Fruit fly (Drosophila melanogaster) whole organism, embryonic: ENCODE measurements around the gene CG43072.

ENCODE experiments used
- Awh ChIP-seq: fragments of 200-800 bp; sonication (Bioruptor generic); IDR thresholded peaks from 2 replicates; pipeline ENCODE4, ENCODE4 v1.3.6; 2022; ENCODE audit warnings: missing biosample characterization, missing genetic modification characterization
- CG10321 ChIP-seq: fragments of 200-800 bp; sonication (Bioruptor generic); IDR thresholded peaks from 2 replicates; pipeline ENCODE4 v1.3.6; 2022; ENCODE audit warnings: missing biosample characterization, missing genetic modification characterization
- CG10543 ChIP-seq: fragments of 200-800 bp; sonication (Bioruptor generic); optimal IDR thresholded peaks from 3 replicates; lab custom pipeline; 2017; ENCODE audit warnings: missing biosample characterization, mild to moderate bottlenecking, missing genetic modification characterization, moderate library complexity
- CG10565 ChIP-seq: fragments of 200-800 bp; sonication (Bioruptor generic); optimal IDR thresholded peaks from 3 replicates; lab custom pipeline; 2016; ENCODE audit warnings: missing biosample characterization, mild to moderate bottlenecking, missing genetic modification characterization
- CG10959 ChIP-seq: fragments of 200-800 bp; sonication (Bioruptor generic); IDR thresholded peaks from 2 replicates; pipeline ENCODE4 v1.3.6; 2022; ENCODE audit warnings: missing biosample characterization, missing genetic modification characterization
- CG12769 ChIP-seq: fragments of 200-800 bp; sonication (Bioruptor generic); optimal IDR thresholded peaks from 2 replicates; lab custom pipeline; 2019; ENCODE audit warnings: missing biosample characterization, mild to moderate bottlenecking, missing genetic modification characterization, moderate library complexity
- CG14441 ChIP-seq: fragments of 200-800 bp; sonication (Bioruptor generic); IDR thresholded peaks from 2 replicates; pipeline ENCODE4 v1.3.6; 2022; ENCODE audit warnings: missing biosample characterization, missing genetic modification characterization
- CG15479 ChIP-seq: fragments of 200-800 bp; sonication (Bioruptor generic); optimal IDR thresholded peaks from 3 replicates; lab custom pipeline; 2019; ENCODE audit warnings: missing biosample characterization, mild to moderate bottlenecking, missing genetic modification characterization, moderate library complexity
- CG17385 ChIP-seq: fragments of 200-800 bp; sonication (Bioruptor generic); optimal IDR thresholded peaks from 3 replicates; lab custom pipeline; 2018; ENCODE audit warnings: missing biosample characterization, mild to moderate bottlenecking, missing genetic modification characterization
- CG17829 ChIP-seq: fragments of 200-800 bp; optimal IDR thresholded peaks from 2 replicates; lab custom pipeline; 2019; ENCODE audit warnings: missing biosample characterization, mild to moderate bottlenecking, missing genetic modification characterization, moderate library complexity
- CG18011 ChIP-seq: fragments of 200-800 bp; sonication (Bioruptor generic); optimal IDR thresholded peaks from 2 replicates; lab custom pipeline; 2017; ENCODE audit warnings: missing biosample characterization, missing genetic modification characterization, mild to moderate bottlenecking, moderate library complexity, missing genotype
- CG1832 ChIP-seq: fragments of 200-800 bp; sonication (Bioruptor generic); optimal IDR thresholded peaks from 2 replicates; lab custom pipeline; 2017; ENCODE audit warnings: missing biosample characterization, mild to moderate bottlenecking, missing genetic modification characterization, inconsistent platforms
- CG32767 ChIP-seq: fragments of 200-800 bp; sonication (Bioruptor generic); IDR thresholded peaks from 2 replicates; pipeline ENCODE4 v1.3.6; 2022; ENCODE audit warnings: missing biosample characterization, missing genetic modification characterization
- CG5180 ChIP-seq: fragments of 200-800 bp; sonication (Bioruptor generic); optimal IDR thresholded peaks from 3 replicates; lab custom pipeline; 2017; ENCODE audit warnings: missing biosample characterization, missing genetic modification characterization, mild to moderate bottlenecking, moderate library complexity, missing genetic modification reagents
- CG6791 ChIP-seq: fragments of 200-800 bp; sonication (Bioruptor generic); IDR thresholded peaks from 3 replicates; pipeline ENCODE4 v1.3.6; 2022; ENCODE audit warnings: missing biosample characterization, missing genetic modification characterization; ENCODE audit not compliant: partially characterized antibody
- CG7357 ChIP-seq: fragments of 200-800 bp; sonication (Bioruptor generic); IDR thresholded peaks from 3 replicates; pipeline ENCODE4 v1.3.6; 2022; ENCODE audit warnings: missing biosample characterization, missing genetic modification characterization
- CG7745 ChIP-seq: fragments of 200-800 bp; sonication (Bioruptor generic); optimal IDR thresholded peaks from 2 replicates; lab custom pipeline; 2018; ENCODE audit warnings: missing biosample characterization, mild to moderate bottlenecking, missing genetic modification characterization, moderate library complexity
- CG8924 ChIP-seq: fragments of 200-800 bp; optimal IDR thresholded peaks from 3 replicates; lab custom pipeline; 2019; ENCODE audit warnings: missing biosample characterization, mild to moderate bottlenecking, missing genetic modification characterization, moderate library complexity
- Deaf1 ChIP-seq: fragments of 200-800 bp; optimal IDR thresholded peaks from 3 replicates; lab custom pipeline; 2019; ENCODE audit warnings: missing biosample characterization, mild to moderate bottlenecking, missing genetic modification characterization, moderate library complexity
- Fer3 ChIP-seq: fragments of 200-800 bp; sonication (Bioruptor generic); optimal IDR thresholded peaks from 2 replicates; lab custom pipeline; 2018; ENCODE audit warnings: missing biosample characterization, mild to moderate bottlenecking, missing genetic modification characterization, moderate library complexity
- Hey ChIP-seq: fragments of 200-800 bp; sonication (Bioruptor generic); optimal IDR thresholded peaks from 3 replicates; lab custom pipeline; 2018; ENCODE audit warnings: missing biosample characterization, mild to moderate bottlenecking, missing genetic modification characterization
- Jarid2 ChIP-seq: fragments of 200-800 bp; sonication (Bioruptor generic); optimal IDR thresholded peaks from 3 replicates; lab custom pipeline; 2017; ENCODE audit warnings: mild to moderate bottlenecking, missing biosample characterization, missing genetic modification reagents, missing genetic modification characterization
- Kr ChIP-seq: fragments of 200-800 bp; sonication (Bioruptor generic); optimal IDR thresholded peaks from 2 replicates; lab custom pipeline; 2017; ENCODE audit warnings: missing biosample characterization, mild to moderate bottlenecking, missing genetic modification characterization
- Lpt ChIP-seq: fragments of >200 bp; optimal IDR thresholded peaks from 2 replicates; lab custom pipeline; 2018; ENCODE audit warnings: missing biosample characterization, missing genetic modification characterization
- Med ChIP-seq: fragments of 200-800 bp; sonication (Bioruptor generic); peaks from one replicate; lab custom pipeline; 2016; ENCODE audit warnings: missing biosample characterization, missing genetic modification characterization, mild to moderate bottlenecking, inconsistent platforms, moderate library complexity
- Opbp ChIP-seq: fragments of 200-800 bp; sonication (Bioruptor generic); IDR thresholded peaks from 3 replicates; pipeline ENCODE4 v1.3.6; 2022; ENCODE audit warnings: missing biosample characterization, missing genetic modification characterization; ENCODE audit not compliant: partially characterized antibody
- Sox100B ChIP-seq: fragments of 200-800 bp; sonication (Bioruptor generic); optimal IDR thresholded peaks from 3 replicates; lab custom pipeline; 2018; ENCODE audit warnings: missing biosample characterization, mild to moderate bottlenecking, missing genetic modification characterization
- Taf1 ChIP-seq: fragments of 200-800 bp; sonication (Bioruptor generic); IDR thresholded peaks from 2 replicates; pipeline ENCODE4 v1.3.6; 2022; ENCODE audit warnings: missing biosample characterization, missing genetic modification characterization
- ac ChIP-seq: fragments of 200-800 bp; sonication (Bioruptor generic); optimal IDR thresholded peaks from 3 replicates; lab custom pipeline; 2017; ENCODE audit warnings: missing biosample characterization, mild to moderate bottlenecking, missing genetic modification characterization
- amos ChIP-seq: fragments of 200-800 bp; sonication (Bioruptor generic); IDR thresholded peaks from 2 replicates; pipeline ENCODE4 v1.3.6; 2022; ENCODE audit warnings: missing biosample characterization, missing genetic modification characterization; ENCODE audit not compliant: partially characterized antibody
- bcd ChIP-seq: fragments of 200-800 bp; sonication (Bioruptor generic); optimal IDR thresholded peaks from 2 replicates; lab custom pipeline; 2017; ENCODE audit warnings: missing biosample characterization, mild to moderate bottlenecking, missing genetic modification characterization
- chinmo ChIP-seq: fragments of 200-800 bp; sonication (Bioruptor generic); IDR thresholded peaks from 4 replicates; pipeline ENCODE4 v1.3.6; 2022; ENCODE audit warnings: missing biosample characterization, missing genetic modification characterization; ENCODE audit not compliant: partially characterized antibody
- ci ChIP-seq: fragments of 200-800 bp; sonication (Bioruptor generic); IDR thresholded peaks from 3 replicates; pipeline ENCODE4 v1.3.6; 2022; ENCODE audit warnings: missing biosample characterization, missing genetic modification characterization
- ewg ChIP-seq: fragments of 200-800 bp; sonication (Bioruptor generic); optimal IDR thresholded peaks from 3 replicates; lab custom pipeline; 2017; ENCODE audit warnings: mild to moderate bottlenecking, missing biosample characterization, missing genetic modification reagents, missing genetic modification characterization
- fru ChIP-seq: fragments of >200 bp; optimal IDR thresholded peaks from 2 replicates; lab custom pipeline; 2017
- ftz-f1 ChIP-seq: fragments of 200-800 bp; sonication (Bioruptor generic); optimal IDR thresholded peaks from 2 replicates; lab custom pipeline; 2016; ENCODE audit warnings: missing biosample characterization, missing genetic modification characterization
- fu2 ChIP-seq: fragments of 200-800 bp; sonication (Bioruptor generic); optimal IDR thresholded peaks from 2 replicates; lab custom pipeline; 2016; ENCODE audit warnings: missing biosample characterization, missing genetic modification characterization
- gcm ChIP-seq: fragments of 200-800 bp; sonication (Bioruptor generic); optimal IDR thresholded peaks from 2 replicates; lab custom pipeline; 2019; ENCODE audit warnings: missing biosample characterization, mild to moderate bottlenecking, missing genetic modification characterization, moderate library complexity
- insv ChIP-seq, 2 experiments: fragments of 200-800 bp; sonication (Bioruptor generic); optimal IDR thresholded peaks; 3 replicates each; lab custom pipeline; 2016 to 2018; ENCODE audit warnings: missing biosample characterization in 2 of 2, missing genetic modification characterization in 2 of 2
- lov ChIP-seq, 2 experiments: fragments of 200-800 bp in 1 of 2; fragments of >200 bp in 1 of 2; sonication (Bioruptor generic) in 1 of 2; IDR thresholded peaks in 1 of 2; optimal IDR thresholded peaks in 1 of 2; 2 replicates in 1 of 2; 3 replicates in 1 of 2; pipeline versions ENCODE4 v1.3.6 to Lab custom; 2017 to 2022; ENCODE audit warnings: missing biosample characterization in 1 of 2, missing genetic modification characterization in 1 of 2
- nom ChIP-seq: fragments of 200-800 bp; sonication (Bioruptor generic); optimal IDR thresholded peaks from 2 replicates; lab custom pipeline; 2017; ENCODE audit warnings: missing biosample characterization, missing genetic modification characterization, mild to moderate bottlenecking, moderate library complexity, missing genetic modification reagents
- odd ChIP-seq: fragments of 200-800 bp; sonication (Bioruptor generic); optimal IDR thresholded peaks from 2 replicates; lab custom pipeline; 2017; ENCODE audit warnings: missing biosample characterization, mild to moderate bottlenecking, missing genetic modification characterization
- pros ChIP-seq: fragments of 200-800 bp; sonication (Bioruptor generic); optimal IDR thresholded peaks from 3 replicates; lab custom pipeline; 2019; ENCODE audit warnings: missing biosample characterization, mild to moderate bottlenecking, missing genetic modification characterization, moderate library complexity
- salm ChIP-seq: fragments of 200-800 bp; sonication (Bioruptor generic); optimal IDR thresholded peaks from 2 replicates; lab custom pipeline; 2018; ENCODE audit warnings: missing biosample characterization, mild to moderate bottlenecking, missing genetic modification characterization
- sr ChIP-seq: fragments of 200-800 bp; sonication (Bioruptor generic); IDR thresholded peaks from 3 replicates; pipeline ENCODE4 v1.3.6; 2022; ENCODE audit warnings: missing biosample characterization, missing genetic modification characterization
- twi ChIP-seq: fragments of 200-800 bp; optimal IDR thresholded peaks from 2 replicates; lab custom pipeline; 2019; ENCODE audit warnings: missing biosample characterization, mild to moderate bottlenecking, missing genetic modification characterization, moderate library complexity
- wek ChIP-seq: fragments of 200-800 bp; sonication (Bioruptor generic); optimal IDR thresholded peaks from 3 replicates; lab custom pipeline; 2018; ENCODE audit warnings: missing biosample characterization, mild to moderate bottlenecking, missing genetic modification characterization, moderate library complexity
- zf30C ChIP-seq: fragments of 200-800 bp; sonication (Bioruptor generic); optimal IDR thresholded peaks from 3 replicates; lab custom pipeline; 2018; ENCODE audit warnings: missing biosample characterization, mild to moderate bottlenecking, missing genetic modification characterization

The CG43072 gene

DNA sequence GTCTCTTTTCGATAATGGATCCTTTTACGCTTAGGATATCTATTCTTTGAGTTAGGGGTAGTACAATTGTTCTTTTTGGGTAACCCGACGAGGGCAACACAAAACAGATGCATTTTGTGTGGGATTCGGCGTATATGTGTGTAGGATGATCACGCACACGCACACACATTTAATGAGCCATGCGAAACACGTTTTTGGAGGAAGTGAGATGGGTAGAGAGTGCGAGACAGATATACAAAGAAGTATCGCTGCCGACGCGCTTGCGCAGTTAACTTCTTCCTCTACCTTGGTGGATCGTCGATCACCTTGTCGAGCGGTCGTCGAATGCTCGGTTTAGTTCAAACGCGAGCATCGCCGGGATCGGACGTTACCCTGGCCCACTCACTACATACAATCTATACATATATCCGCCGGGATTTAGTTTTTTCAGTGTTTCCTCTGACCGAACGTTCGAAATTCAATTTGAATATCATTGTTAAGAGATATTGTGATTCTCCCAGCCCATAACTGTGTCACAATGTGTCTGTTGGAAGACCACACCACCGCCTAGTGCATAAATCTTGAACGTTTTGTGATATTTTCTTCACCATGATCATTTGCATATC is 2.0 kb downstream of the CG43072 start (continued):
- TF ChIP-seq insv (GFP tag; optimal IDR thresholded peaks at IDR 0.05; lab: Kevin White, UChicago) (peak in 1 of 2 experiments; percentile 1), salm (tag; lab: Kevin White, UChicago) (no peak), CG7357 (GFP tag; lab: Robert Waterston, UW) (no peak), CG17829 (tag; lab: Kevin White, UChicago) (peak; percentile 43), CG32767 (GFP tag; lab: Robert Waterston, UW) (peak; percentile 26; the same call in 1 of the 2 replicates), CG18011 (GFP tag; lab: Kevin White, UChicago) (no peak), CG10565 (no peak), CG1832 (GFP tag; lab: Kevin White, UChicago) (peak; percentile 78), CG17385 (GFP tag; lab: Kevin White, UChicago) (peak; percentile 69), CG14441 (GFP tag; lab: Robert Waterston, UW) (no peak), CG10959 (GFP tag; lab: Robert Waterston, UW) (no peak), CG15479 (peak; percentile 98), Fer3 (tag; lab: Kevin White, UChicago) (no peak), ewg (GFP tag; lab: Kevin White, UChicago) (no peak), bcd (GFP tag; lab: Kevin White, UChicago) (no peak), Taf1 (GFP tag; lab: Robert Waterston, UW) (no peak), Lpt (GFP tag; lab: Kevin White, UChicago) (peak; percentile 80), Awh (GFP tag; lab: Robert Waterston, UW) (peak; percentile 65; the same call in 1 of the 2 replicates), CG10543 (peak; percentile 1), ac (GFP tag; lab: Kevin White, UChicago) (peak; percentile 76), CG5180 (GFP tag; lab: Kevin White, UChicago) (peak; percentile 16), twi (tag; lab: Kevin White, UChicago) (peak; percentile 96), fu2 (GFP tag; lab: Kevin White, UChicago) (no peak), nom (GFP tag; lab: Kevin White, UChicago) (peak; percentile 66), Med (GFP tag; lab: Kevin White, UChicago) (peak; percentile 68), CG10321 (GFP tag; lab: Robert Waterston, UW) (0 out of 2 replicates have a peak, but pooled peaks have one; percentile 48), zf30C (peak; percentile 42), pros (peak; percentile 90), sr (GFP tag; lab: Robert Waterston, UW) (peak; percentile 69; the same call in 2 of the 3 replicates), CG12769 (tag; lab: Kevin White, UChicago) (peak; percentile 58), chinmo (GFP tag; lab: Robert Waterston, UW) (0 out of 4 replicates have a peak, but pooled peaks have one; percentile 75), wek (GFP tag; lab: Kevin White, UChicago) (peak; percentile 18), gcm (peak; percentile 1), lov (optimal IDR thresholded peaks at IDR 0.05; lab: Kevin White, UChicago) (no peak), lov (GFP tag; IDR thresholded peaks at IDR 0.05; lab: Robert Waterston, UW) (0 out of 3 replicates have a peak, but pooled peaks have one; percentile 36), CG6791 (peak; percentile 64; the same call in 1 of the 3 replicates), Jarid2 (peak; percentile 15), Hey (tag; lab: Kevin White, UChicago) (no peak), ftz-f1 (GFP tag; lab: Kevin White, UChicago) (peak; percentile 17), Deaf1 (tag; lab: Kevin White, UChicago) (peak; percentile 85), fru (lab: Kevin White, UChicago) (no peak), CG7745 (tag; lab: Kevin White, UChicago) (peak; percentile 38), amos (GFP tag; lab: Robert Waterston, UW) (0 out of 2 replicates have a peak, but pooled peaks have one; percentile 24), odd (no peak), Kr (GFP tag; lab: Kevin White, UChicago) (peak; percentile 84), CG8924 (peak; percentile 42), ci (GFP tag; lab: Robert Waterston, UW) (0 out of 3 replicates have a peak, but pooled peaks have one; percentile 29), Opbp (GFP tag; lab: Robert Waterston, UW) (0 out of 3 replicates have a peak, but pooled peaks have one; percentile 53), Sox100B (GFP tag; lab: Kevin White, UChicago) (no peak)
